Fruit fly (Drosophila melanogaster) whole organism, pupa: ENCODE measurements around the gene CG12003.

ENCODE experiments used
- CG10348 ChIP-seq: fragments of 200-800 bp; sonication (Bioruptor generic); IDR thresholded peaks from 2 replicates; pipeline ENCODE4 v1.3.6; 2022; ENCODE audit warnings: missing biosample characterization, missing genetic modification characterization
- CG12605 ChIP-seq: fragments of 200-800 bp; sonication (Bioruptor generic); IDR thresholded peaks from 2 replicates; pipeline ENCODE4 v1.3.6; 2022; ENCODE audit warnings: missing biosample characterization, missing genetic modification characterization
- CG13204 ChIP-seq: fragments of 200-800 bp; sonication (Bioruptor generic); optimal IDR thresholded peaks from 2 replicates; lab custom pipeline; 2018; ENCODE audit warnings: missing biosample characterization, mild to moderate bottlenecking, missing genetic modification characterization, moderate library complexity
- CG14655 ChIP-seq: fragments of 200-800 bp; sonication (Bioruptor generic); optimal IDR thresholded peaks from 3 replicates; lab custom pipeline; 2017; ENCODE audit warnings: mild to moderate bottlenecking, missing biosample characterization, missing genetic modification reagents, missing genetic modification characterization
- CG15710 ChIP-seq: fragments of 200-800 bp; sonication (Bioruptor generic); optimal IDR thresholded peaks from 2 replicates; lab custom pipeline; 2018; ENCODE audit warnings: missing biosample characterization, mild to moderate bottlenecking, missing genetic modification characterization, moderate library complexity
- CG17806 ChIP-seq: fragments of 200-800 bp; sonication (Bioruptor generic); optimal IDR thresholded peaks from 2 replicates; lab custom pipeline; 2018; ENCODE audit warnings: missing biosample characterization, mild to moderate bottlenecking, missing genetic modification characterization, moderate library complexity
- CG32121 ChIP-seq: fragments of 200-800 bp; sonication (Bioruptor generic); IDR thresholded peaks from 2 replicates; pipeline ENCODE4 v1.3.6; 2022; ENCODE audit warnings: missing biosample characterization, missing genetic modification characterization
- CG34367 ChIP-seq: fragments of 200-800 bp; sonication (Bioruptor generic); optimal IDR thresholded peaks from 2 replicates; lab custom pipeline; 2018; ENCODE audit warnings: missing biosample characterization, mild to moderate bottlenecking, missing genetic modification characterization
- CG4496 ChIP-seq: fragments of 200-800 bp; sonication (Bioruptor generic); IDR thresholded peaks from 3 replicates; pipeline ENCODE4 v1.3.6; 2022; ENCODE audit warnings: missing biosample characterization, missing genetic modification characterization
- CG8159 ChIP-seq: fragments of 200-800 bp; sonication (Bioruptor generic); optimal IDR thresholded peaks from 3 replicates; lab custom pipeline; 2018; ENCODE audit warnings: missing biosample characterization, mild to moderate bottlenecking, missing genetic modification characterization, moderate library complexity
- CG8301 ChIP-seq: fragments of 200-800 bp; sonication (Bioruptor generic); optimal IDR thresholded peaks from 2 replicates; lab custom pipeline; 2018; ENCODE audit warnings: missing biosample characterization, mild to moderate bottlenecking, missing genetic modification characterization
- CG9948 ChIP-seq: fragments of 200-800 bp; sonication (Bioruptor generic); optimal IDR thresholded peaks from 2 replicates; lab custom pipeline; 2018; ENCODE audit warnings: missing biosample characterization, mild to moderate bottlenecking, missing genetic modification characterization, moderate library complexity
- D1 ChIP-seq: fragments of 200-800 bp; sonication (Bioruptor generic); optimal IDR thresholded peaks from 2 replicates; lab custom pipeline; 2018; ENCODE audit warnings: missing biosample characterization, mild to moderate bottlenecking, missing genetic modification characterization, moderate library complexity
- EcR ChIP-seq: fragments of 200-800 bp; sonication (Bioruptor generic); optimal IDR thresholded peaks from 3 replicates; lab custom pipeline; 2019; ENCODE audit warnings: missing biosample characterization, missing genetic modification characterization, mild to moderate bottlenecking, moderate library complexity, missing genetic modification reagents
- Ets98B ChIP-seq: fragments of 200-800 bp; sonication (Bioruptor generic); IDR thresholded peaks from 2 replicates; pipeline ENCODE4 v1.3.6; 2022; ENCODE audit warnings: missing biosample characterization, missing genetic modification characterization
- Pif1A ChIP-seq: fragments of 200-800 bp; sonication (Bioruptor generic); optimal IDR thresholded peaks from 3 replicates; lab custom pipeline; 2016; ENCODE audit warnings: missing biosample characterization, missing genetic modification characterization
- Pif1B ChIP-seq: fragments of 200-800 bp; sonication (Bioruptor generic); optimal IDR thresholded peaks from 3 replicates; lab custom pipeline; 2016; ENCODE audit warnings: missing biosample characterization, missing genetic modification characterization
- Snoo ChIP-seq: fragments of 200-800 bp; sonication (Bioruptor generic); optimal IDR thresholded peaks from 3 replicates; lab custom pipeline; 2017; ENCODE audit warnings: missing biosample characterization, mild to moderate bottlenecking, missing genetic modification characterization, inconsistent platforms
- fd96Ca ChIP-seq: fragments of 200-800 bp; sonication (Bioruptor generic); IDR thresholded peaks from 3 replicates; pipeline ENCODE4 v1.3.6; 2022; ENCODE audit warnings: missing biosample characterization, missing genetic modification characterization
- gl ChIP-seq: fragments of 200-800 bp; sonication (Bioruptor generic); optimal IDR thresholded peaks from 2 replicates; lab custom pipeline; 2018; ENCODE audit warnings: missing biosample characterization, mild to moderate bottlenecking, missing genetic modification characterization
- rn ChIP-seq: fragments of 200-800 bp; sonication (Bioruptor generic); IDR thresholded peaks from 2 replicates; pipeline ENCODE4 v1.3.6; 2022; ENCODE audit warnings: missing biosample characterization, missing genetic modification characterization

Gene CG12003

DNA sequence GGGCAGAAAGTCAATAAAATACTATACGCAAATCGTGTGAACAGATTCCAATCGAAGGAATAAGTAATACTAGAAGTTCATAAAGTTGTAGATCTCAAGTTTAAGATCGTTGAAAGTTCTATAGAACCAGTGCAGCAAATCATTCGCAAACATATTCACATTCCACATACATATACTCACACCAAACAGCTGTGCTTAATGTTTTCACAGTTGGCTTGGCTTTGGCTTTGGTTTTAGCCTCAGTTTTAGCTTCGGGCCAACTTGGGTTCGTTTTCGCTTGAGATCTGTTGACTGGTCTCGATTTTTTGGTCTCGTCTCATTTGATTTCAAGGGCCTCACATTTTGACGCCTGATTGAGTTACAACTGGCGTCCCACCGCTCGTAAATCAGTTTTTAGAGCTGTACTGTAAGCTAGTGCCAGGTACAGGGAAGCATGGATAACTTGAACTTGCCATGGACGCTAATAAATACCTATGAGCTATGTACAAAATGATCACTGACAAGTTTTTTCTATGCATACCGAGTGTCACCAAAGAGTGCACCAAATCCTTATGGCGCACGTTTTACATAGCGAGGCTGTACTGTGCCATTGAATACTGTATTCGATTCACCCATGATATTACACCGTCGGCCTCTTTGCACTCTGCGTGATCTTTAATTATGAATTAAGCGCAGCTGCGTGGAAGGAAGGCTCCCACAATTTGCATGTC, 22.1 kb downstream of the CG12003 start:
- peak; percentile 85 for TF ChIP-seq fd96Ca (GFP tag; lab: Robert Waterston, UW)
- peak; percentile 53 for TF ChIP-seq rn (GFP tag; lab: Robert Waterston, UW)
- TF ChIP-seq CG8159 (tag; lab: Kevin White, UChicago), result peak; percentile 85
- TF ChIP-seq CG14655 (GFP tag; lab: Kevin White, UChicago), result peak; percentile 72
- TF ChIP-seq CG32121 (GFP tag; lab: Robert Waterston, UW), result peak; percentile 79
- peak; percentile 4 for TF ChIP-seq EcR (GFP tag; lab: Kevin White, UChicago)
- TF ChIP-seq Pif1B, result peak; percentile 79
- peak; percentile 80 for TF ChIP-seq Ets98B (GFP tag; lab: Robert Waterston, UW)
- peak; percentile 79 for TF ChIP-seq CG13204 (GFP tag; lab: Kevin White, UChicago)
- TF ChIP-seq CG9948 (tag; lab: Kevin White, UChicago), result peak; percentile 75
- TF ChIP-seq CG4496 (GFP tag; lab: Robert Waterston, UW), result peak; percentile 86
- TF ChIP-seq CG12605 (GFP tag; lab: Robert Waterston, UW), result peak; percentile 47; the same call in 1 of the 2 replicates
- TF ChIP-seq CG34367 (tag; lab: Kevin White, UChicago), result peak; percentile 85
- TF ChIP-seq Pif1A (GFP tag; lab: Kevin White, UChicago), result peak; percentile 78
- TF ChIP-seq gl, result peak; percentile 79
- peak; percentile 70 for TF ChIP-seq Snoo (tag; lab: Kevin White, UChicago)
- TF ChIP-seq CG15710 (tag; lab: Kevin White, UChicago), result peak; percentile 89
- peak; percentile 81 for TF ChIP-seq CG17806 (tag; lab: Kevin White, UChicago)
- TF ChIP-seq CG8301 (tag; lab: Kevin White, UChicago), result peak; percentile 64
- TF ChIP-seq D1 (tag; lab: Kevin White, UChicago), result no peak
- TF ChIP-seq CG10348 (GFP tag; lab: Robert Waterston, UW), result 0 out of 2 replicates have a peak, but pooled peaks have one; percentile 53

DNA sequence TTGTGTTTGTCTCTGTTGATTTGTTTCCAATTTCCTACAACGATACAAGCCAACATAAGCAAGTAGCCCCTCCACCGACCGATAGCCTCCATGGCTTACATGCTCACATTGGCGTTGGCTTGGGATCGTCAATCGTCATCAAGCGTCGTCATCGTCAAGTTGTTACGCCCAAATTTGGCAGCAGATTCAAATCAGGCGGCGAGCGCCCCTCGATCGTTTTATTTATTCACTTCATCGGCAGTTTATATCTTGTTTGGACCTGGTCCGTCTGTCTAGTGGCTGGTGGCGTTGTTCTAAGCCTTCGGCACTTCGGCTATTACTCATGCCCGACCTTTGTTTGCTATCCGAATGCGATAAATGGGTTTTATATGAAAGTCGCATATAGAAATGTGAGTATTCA, 25.0 kb downstream of the CG12003 start:
- TF ChIP-seq CG8159 (tag; lab: Kevin White, UChicago), result no peak
- TF ChIP-seq CG15710 (tag; lab: Kevin White, UChicago), result no peak
- TF ChIP-seq CG17806 (tag; lab: Kevin White, UChicago), result no peak
- no peak for TF ChIP-seq Ets98B (GFP tag; lab: Robert Waterston, UW)

DNA sequence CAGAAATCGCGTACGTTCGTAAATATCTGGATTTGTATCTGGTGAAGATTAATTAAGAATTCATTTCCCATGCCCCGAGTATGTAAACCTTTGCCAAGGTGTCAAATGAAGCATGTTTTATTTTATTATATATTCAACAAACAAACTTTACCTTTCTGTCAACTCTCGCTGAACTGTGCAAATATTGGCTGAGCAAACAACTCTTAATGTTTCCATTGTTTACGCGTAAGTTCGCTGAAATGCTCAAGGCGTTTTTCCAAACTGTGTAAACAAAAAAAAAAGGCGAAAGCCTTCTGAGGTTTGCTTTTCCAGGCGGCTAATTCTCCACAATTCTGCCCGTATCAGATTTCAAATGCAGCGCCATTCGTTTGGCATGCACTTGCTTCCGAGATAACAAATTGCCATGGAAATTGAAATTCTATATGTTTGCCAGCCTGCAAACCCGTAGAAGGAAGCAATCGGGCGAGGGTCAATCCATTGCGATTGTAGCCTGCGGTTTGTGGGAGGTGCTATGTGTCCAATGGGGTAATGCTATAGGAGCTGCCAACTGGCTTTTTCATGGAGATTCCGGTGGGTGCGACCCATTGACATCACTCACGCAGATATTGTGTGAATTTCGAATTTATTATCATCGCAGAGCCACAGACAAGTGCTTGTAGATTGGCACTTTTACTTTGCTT, 26.6 kb downstream of the CG12003 start:
- TF ChIP-seq CG10348 (GFP tag; lab: Robert Waterston, UW) (no peak), CG4496 (GFP tag; lab: Robert Waterston, UW) (peak; percentile 85), rn (GFP tag; lab: Robert Waterston, UW) (no peak), gl (peak; percentile 89), Pif1B (peak; percentile 85), Snoo (tag; lab: Kevin White, UChicago) (peak; percentile 86), CG34367 (tag; lab: Kevin White, UChicago) (peak; percentile 74), fd96Ca (GFP tag; lab: Robert Waterston, UW) (peak; percentile 70; the same call in 2 of the 3 replicates), CG13204 (GFP tag; lab: Kevin White, UChicago) (peak; percentile 70), CG9948 (tag; lab: Kevin White, UChicago) (peak; percentile 43), CG8159 (tag; lab: Kevin White, UChicago) (peak; percentile 75), CG12605 (GFP tag; lab: Robert Waterston, UW) (no peak), CG15710 (tag; lab: Kevin White, UChicago) (peak; percentile 74), CG14655 (GFP tag; lab: Kevin White, UChicago) (peak; percentile 41), Pif1A (GFP tag; lab: Kevin White, UChicago) (peak; percentile 88), CG32121 (GFP tag; lab: Robert Waterston, UW) (peak; percentile 65; the same call in 1 of the 2 replicates), CG17806 (tag; lab: Kevin White, UChicago) (peak; percentile 51), CG8301 (tag; lab: Kevin White, UChicago) (peak; percentile 29), D1 (tag; lab: Kevin White, UChicago) (no peak), EcR (GFP tag; lab: Kevin White, UChicago) (peak; percentile 32), Ets98B (GFP tag; lab: Robert Waterston, UW) (peak; percentile 42; the same call in 1 of the 2 replicates)

DNA sequence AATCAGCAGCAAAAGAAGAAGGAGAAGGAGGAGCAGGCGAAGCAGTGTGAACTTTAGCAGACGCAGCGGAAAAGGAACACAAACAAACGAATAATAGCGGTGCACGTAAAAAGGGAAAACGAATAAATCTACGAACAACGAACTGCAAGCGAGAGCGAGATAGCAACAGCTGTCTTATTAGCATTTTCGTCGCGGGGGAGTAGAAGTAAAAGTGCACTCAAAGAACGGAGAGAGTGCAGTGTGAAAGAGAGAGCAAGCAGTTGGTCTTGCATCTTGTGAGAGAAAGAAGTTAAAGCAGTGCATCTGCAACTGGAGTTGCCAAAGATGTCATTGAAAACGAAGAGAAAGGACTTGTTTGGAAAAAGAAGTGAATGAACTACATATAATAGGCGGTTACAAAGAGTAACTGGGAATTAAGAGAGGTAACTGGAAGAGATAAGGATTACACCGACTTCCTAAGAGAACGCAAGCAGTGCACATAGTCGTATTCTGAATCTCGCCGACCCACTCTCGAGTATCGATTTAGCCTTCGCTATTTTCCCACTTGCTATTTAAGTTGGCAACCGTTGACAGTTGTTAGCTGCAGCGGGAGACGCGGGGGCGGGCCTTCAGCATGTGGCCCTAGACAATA, 27.7 kb downstream of the CG12003 start:
- peak; percentile 33 for TF ChIP-seq gl
- peak; percentile 27; the same call in 1 of the 2 replicates for TF ChIP-seq Ets98B (GFP tag; lab: Robert Waterston, UW)
- no peak for TF ChIP-seq Pif1A (GFP tag; lab: Kevin White, UChicago)
- TF ChIP-seq EcR (GFP tag; lab: Kevin White, UChicago), result peak; percentile 97
- no peak for TF ChIP-seq CG14655 (GFP tag; lab: Kevin White, UChicago)
- no peak for TF ChIP-seq rn (GFP tag; lab: Robert Waterston, UW)
- TF ChIP-seq CG32121 (GFP tag; lab: Robert Waterston, UW), result no peak
- peak; percentile 23 for TF ChIP-seq Snoo (tag; lab: Kevin White, UChicago)
- TF ChIP-seq CG17806 (tag; lab: Kevin White, UChicago), result no peak
- peak; percentile 4 for TF ChIP-seq CG15710 (tag; lab: Kevin White, UChicago)
- peak; percentile 47 for TF ChIP-seq CG8301 (tag; lab: Kevin White, UChicago)
- TF ChIP-seq D1 (tag; lab: Kevin White, UChicago), result no peak
- 0 out of 3 replicates have a peak, but pooled peaks have one; percentile 23 for TF ChIP-seq fd96Ca (GFP tag; lab: Robert Waterston, UW)
- no peak for TF ChIP-seq CG8159 (tag; lab: Kevin White, UChicago)
- peak; percentile 52 for TF ChIP-seq CG13204 (GFP tag; lab: Kevin White, UChicago)
- TF ChIP-seq CG12605 (GFP tag; lab: Robert Waterston, UW), result no peak; the same call in 1 of the 2 replicates
- no peak for TF ChIP-seq CG9948 (tag; lab: Kevin White, UChicago)
- no peak for TF ChIP-seq Pif1B
- TF ChIP-seq CG4496 (GFP tag; lab: Robert Waterston, UW), result 0 out of 3 replicates have a peak, but pooled peaks have one; percentile 38
- TF ChIP-seq CG34367 (tag; lab: Kevin White, UChicago), result no peak
- no peak for TF ChIP-seq CG10348 (GFP tag; lab: Robert Waterston, UW)
